Worm (Caenorhabditis elegans) whole organism, L1 larva: ENCODE data around the gene ulp-3.

ENCODE experiments used
- C04F5.9 ChIP-seq: sonication (generic microtip); optimal IDR thresholded peaks from 2 replicates; lab custom pipeline; 2016; ENCODE audit warnings: missing genetic modification characterization, missing compliant biosample characterization
- C16A3.4 ChIP-seq: fragments of 150-350 bp; optimal IDR thresholded peaks from 2 replicates; lab custom pipeline; 2014; ENCODE audit warnings: missing biosample characterization, missing genetic modification characterization
- F16B12.6 ChIP-seq: fragments of 150-350 bp; optimal IDR thresholded peaks from 2 replicates; lab custom pipeline; 2014; ENCODE audit warnings: missing biosample characterization, missing genetic modification characterization
- ama-1 ChIP-seq: fragments of 150-350 bp; optimal IDR thresholded peaks from 2 replicates; lab custom pipeline; 2014
- ceh-63 ChIP-seq: fragments of 200-800 bp; sonication (Bioruptor generic); optimal IDR thresholded peaks from 2 replicates; lab custom pipeline; 2018; ENCODE audit warnings: mild to moderate bottlenecking, missing genetic modification characterization, missing compliant biosample characterization
- ceh-8 ChIP-seq: fragments of 200-800 bp; sonication (Bioruptor generic); optimal IDR thresholded peaks from 2 replicates; lab custom pipeline; 2018; ENCODE audit warnings: mild to moderate bottlenecking, missing genetic modification characterization, moderate library complexity, missing compliant biosample characterization
- ceh-82 ChIP-seq, 3 experiments: fragments of 150-350 bp in 1 of 3; sonication (generic microtip) in 2 of 3; optimal IDR thresholded peaks; 2 replicates each; lab custom pipeline; 2014 to 2017; ENCODE audit warnings: missing biosample characterization in 3 of 3, missing genetic modification characterization in 3 of 3
- ceh-90 ChIP-seq: sonication (generic microtip); optimal IDR thresholded peaks from 2 replicates; lab custom pipeline; 2016; ENCODE audit warnings: missing genetic modification characterization, missing compliant biosample characterization
- dpl-1 ChIP-seq, 3 experiments: fragments of 150-350 bp in 2 of 3; sonication (generic microtip) in 1 of 3; optimal IDR thresholded peaks; 2 replicates each; lab custom pipeline; 2014 to 2017; ENCODE audit warnings: missing biosample characterization in 3 of 3, missing genetic modification characterization in 3 of 3, missing genetic modification reagents in 3 of 3
- efl-1 ChIP-seq, 4 experiments: fragments of 150-350 bp; optimal IDR thresholded peaks in 3 of 4; peaks in 1 of 4; 1 replicate in 1 of 4; 2 replicates in 3 of 4; lab custom pipeline; 2014; ENCODE audit warnings: missing biosample characterization in 2 of 4, missing genetic modification characterization in 2 of 4, missing genetic modification reagents in 2 of 4
- egl-13 ChIP-seq: sonication (generic microtip); optimal IDR thresholded peaks from 2 replicates; lab custom pipeline; 2016; ENCODE audit warnings: missing genotype, missing genetic modification reagents, missing genetic modification characterization, missing compliant biosample characterization
- egl-27 ChIP-seq, 2 experiments: fragments of 150-350 bp in 1 of 2; sonication (generic microtip); optimal IDR thresholded peaks; 3 replicates each; lab custom pipeline; 2017 to 2018; ENCODE audit warnings: missing biosample characterization in 2 of 2, missing genetic modification characterization in 2 of 2, missing genetic modification reagents in 2 of 2
- elt-3 ChIP-seq, 6 experiments: fragments of 150-350 bp in 1 of 6; sonication (generic microtip); optimal IDR thresholded peaks; 2 replicates each; lab custom pipeline; 2017 to 2018; ENCODE audit warnings: missing biosample characterization in 6 of 6, missing genetic modification characterization in 6 of 6, inconsistent platforms in 1 of 6
- fkh-4 ChIP-seq: sonication (generic microtip); optimal IDR thresholded peaks from 2 replicates; lab custom pipeline; 2016; ENCODE audit warnings: missing compliant biosample characterization, missing genetic modification characterization, borderline replicate concordance
- irx-1 ChIP-seq: sonication (generic microtip); optimal IDR thresholded peaks from 2 replicates; lab custom pipeline; 2016; ENCODE audit warnings: missing genetic modification characterization, missing compliant biosample characterization
- isw-1 ChIP-seq: fragments of 200-800 bp; sonication (Bioruptor generic); IDR thresholded peaks from 2 replicates; pipeline ENCODE4 v1.3.6; 2022; ENCODE audit warnings: missing genetic modification characterization, missing compliant biosample characterization
- lin-14 ChIP-seq: fragments of 200-800 bp; sonication (Bioruptor generic); optimal IDR thresholded peaks from 2 replicates; lab custom pipeline; 2018; ENCODE audit warnings: mild to moderate bottlenecking, missing genetic modification characterization, moderate library complexity, missing compliant biosample characterization
- lin-35 ChIP-seq, 2 experiments: fragments of 150-350 bp; optimal IDR thresholded peaks; 2 replicates each; lab custom pipeline; 2014; ENCODE audit warnings: missing biosample characterization in 2 of 2, missing genetic modification characterization in 2 of 2, missing genetic modification reagents in 2 of 2
- lin-39 ChIP-seq: fragments of 150-350 bp; optimal IDR thresholded peaks from 2 replicates; lab custom pipeline; 2014; ENCODE audit warnings: missing biosample characterization, missing genetic modification reagents, missing genetic modification characterization
- lir-3 ChIP-seq: sonication (generic microtip); optimal IDR thresholded peaks from 2 replicates; lab custom pipeline; 2016; ENCODE audit warnings: mild to moderate bottlenecking, missing genetic modification characterization, moderate library complexity, missing compliant biosample characterization; ENCODE audit not compliant: poor library complexity
- lsy-2 ChIP-seq, 2 experiments: fragments of 150-350 bp; optimal IDR thresholded peaks; 2 replicates each; lab custom pipeline; 2014; ENCODE audit warnings: missing biosample characterization in 2 of 2, missing genetic modification characterization in 2 of 2
- mef-2 ChIP-seq: fragments of 150-350 bp; optimal IDR thresholded peaks from 2 replicates; lab custom pipeline; 2014; ENCODE audit warnings: missing biosample characterization, missing genetic modification characterization
- mep-1 ChIP-seq: fragments of 150-350 bp; optimal IDR thresholded peaks from 2 replicates; lab custom pipeline; 2014; ENCODE audit warnings: missing biosample characterization, missing genetic modification characterization
- nhr-28 ChIP-seq: fragments of 150-350 bp; optimal IDR thresholded peaks from 2 replicates; lab custom pipeline; 2014; ENCODE audit warnings: missing biosample characterization, missing genetic modification characterization
- nhr-76 ChIP-seq: sonication (generic microtip); optimal IDR thresholded peaks from 2 replicates; lab custom pipeline; 2017; ENCODE audit warnings: missing biosample characterization, missing genetic modification characterization
- nhr-85 ChIP-seq: sonication (generic microtip); peaks from one replicate; lab custom pipeline; 2016; ENCODE audit warnings: missing genetic modification characterization, inconsistent platforms, missing compliant biosample characterization
- skn-1 ChIP-seq: fragments of 150-350 bp; optimal IDR thresholded peaks from 2 replicates; lab custom pipeline; 2014; ENCODE audit warnings: missing biosample characterization, missing genetic modification characterization
- snu-23 ChIP-seq: sonication (generic microtip); optimal IDR thresholded peaks from 2 replicates; lab custom pipeline; 2016; ENCODE audit warnings: missing genetic modification characterization, missing compliant biosample characterization
- sup-37 ChIP-seq: fragments of 200-800 bp; sonication (Bioruptor generic); optimal IDR thresholded peaks from 2 replicates; lab custom pipeline; 2018; ENCODE audit warnings: mild to moderate bottlenecking, missing genetic modification characterization, missing compliant biosample characterization
- tlp-1 ChIP-seq: fragments of 150-350 bp; optimal IDR thresholded peaks from 2 replicates; lab custom pipeline; 2014; ENCODE audit warnings: missing biosample characterization, missing genetic modification characterization
- unc-30 ChIP-seq: sonication (generic microtip); optimal IDR thresholded peaks from 2 replicates; lab custom pipeline; 2017; ENCODE audit warnings: missing biosample characterization, missing genetic modification characterization
- unc-62 ChIP-seq: fragments of 150-350 bp; optimal IDR thresholded peaks from 2 replicates; lab custom pipeline; 2014; ENCODE audit warnings: missing biosample characterization, missing genetic modification reagents, missing genetic modification characterization
- unc-86 ChIP-seq: sonication (generic microtip); optimal IDR thresholded peaks from 2 replicates; lab custom pipeline; 2016; ENCODE audit warnings: missing genetic modification characterization, missing compliant biosample characterization
- vab-15 ChIP-seq: sonication (generic microtip); optimal IDR thresholded peaks from 2 replicates; lab custom pipeline; 2017; ENCODE audit warnings: missing genotype, mild to moderate bottlenecking, missing genetic modification characterization, missing compliant biosample characterization
- xbp-1 ChIP-seq: sonication (generic microtip); optimal IDR thresholded peaks from 2 replicates; lab custom pipeline; 2016; ENCODE audit warnings: missing genetic modification characterization, missing compliant biosample characterization
- ztf-4 ChIP-seq: fragments of 150-350 bp; optimal IDR thresholded peaks from 2 replicates; lab custom pipeline; 2014; ENCODE audit warnings: missing biosample characterization, missing genetic modification characterization

Gene ulp-3

DNA sequence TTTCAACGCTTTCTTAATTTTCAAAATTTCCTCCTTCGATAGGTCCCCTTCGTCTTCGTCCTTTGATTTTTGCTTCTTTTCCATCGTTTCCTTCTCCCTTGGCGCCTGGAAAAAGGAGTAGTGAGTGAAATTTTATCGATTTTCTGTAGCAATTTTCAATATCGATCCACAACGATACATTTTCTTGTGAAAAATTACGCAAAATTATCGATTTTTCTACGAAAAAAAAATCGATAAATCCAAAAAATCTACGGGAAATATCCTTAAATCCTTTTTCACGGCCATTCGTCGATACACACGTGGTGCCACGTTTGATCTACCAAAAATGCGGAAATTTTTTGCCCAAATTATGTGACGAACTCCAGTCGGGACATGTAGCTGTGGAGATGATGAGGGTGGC is 7.6 kb downstream of the ulp-3 start:
- TF ChIP-seq unc-86 (tag; lab: Kevin White, UChicago), result no peak
- no peak for TF ChIP-seq tlp-1 (tag; lab: Kevin White, UChicago)
- TF ChIP-seq unc-30, result no peak
- TF ChIP-seq egl-13 (tag; lab: Kevin White, UChicago), result no peak
- TF ChIP-seq lin-14 (GFP tag; lab: Kevin White, UChicago), result no peak
- no peak for TF ChIP-seq lin-39 (tag; lab: Kevin White, UChicago)
- TF ChIP-seq elt-3 (tag; optimal IDR thresholded peaks at IDR 0.05; lab: Kevin White, UChicago), result no peak
- TF ChIP-seq nhr-76 (tag; lab: Kevin White, UChicago), result no peak
- TF ChIP-seq egl-27 (tag; optimal IDR thresholded peaks at IDR 0.05; lab: Kevin White, UChicago), result no peak
- no peak for TF ChIP-seq isw-1 (GFP tag; lab: Robert Waterston, UW)
- TF ChIP-seq skn-1 (tag; lab: Kevin White, UChicago), result no peak
- TF ChIP-seq C04F5.9 (tag; lab: Kevin White, UChicago), result no peak
- TF ChIP-seq irx-1 (tag; lab: Kevin White, UChicago), result no peak

DNA sequence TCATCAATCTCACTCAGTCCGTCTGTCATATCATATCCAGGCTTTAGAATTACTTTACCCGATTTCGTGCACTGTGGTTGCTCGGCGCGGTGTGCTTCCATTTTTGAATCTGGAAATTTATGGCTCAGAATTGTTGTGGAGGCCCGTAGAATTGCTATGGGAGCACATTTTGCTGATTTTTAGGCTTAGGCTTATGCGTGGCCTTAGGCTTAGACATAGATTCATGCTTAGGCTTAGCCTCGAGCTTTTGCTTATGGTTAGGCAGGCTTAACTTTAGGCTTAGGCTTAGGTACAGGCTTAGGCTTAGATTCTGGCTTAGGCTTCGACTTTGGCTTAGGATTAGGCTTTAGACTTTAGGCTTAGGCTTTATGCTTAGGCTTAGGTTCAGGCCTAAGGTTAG is 8.8 kb downstream of the ulp-3 start, which contains the start of gene Y76B12C.4:
Y76B12C.4 (minus strand) TSS at position 101 of the 400 bp plus-strand sequence.
- TF ChIP-seq ama-1 (lab: Kevin White, UChicago), result no peak
- TF ChIP-seq nhr-28 (tag; lab: Kevin White, UChicago), result no peak
- TF ChIP-seq ceh-63 (GFP tag; lab: Kevin White, UChicago), result no peak
- TF ChIP-seq lir-3 (tag; lab: Kevin White, UChicago), result no peak
- no peak for TF ChIP-seq ceh-82 (tag; optimal IDR thresholded peaks at IDR 0.05; lab: Kevin White, UChicago)
- TF ChIP-seq fkh-4 (tag; lab: Kevin White, UChicago), result no peak
- TF ChIP-seq C16A3.4 (tag; lab: Kevin White, UChicago), result no peak

DNA sequence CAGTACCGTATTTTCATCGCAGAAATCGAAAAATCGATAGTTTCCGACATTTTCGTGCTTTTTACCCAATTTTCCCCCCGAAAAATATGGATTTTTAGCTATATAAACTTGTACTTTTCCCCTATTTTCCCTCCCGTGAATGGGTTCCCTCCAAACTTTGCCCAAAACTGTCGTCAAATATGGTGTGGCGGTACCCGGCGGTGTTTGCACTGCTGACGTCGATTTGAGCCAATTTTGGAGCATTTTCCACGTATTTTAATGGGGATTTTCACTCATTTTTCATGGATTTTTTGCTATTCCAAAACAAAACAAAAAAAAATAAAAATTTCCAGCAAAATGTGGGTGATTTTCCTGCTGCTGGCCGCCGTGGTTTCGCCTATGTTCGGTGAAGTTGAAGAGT is 9.9 kb downstream of the ulp-3 start, which contains the start of gene Y76B12C.3:
Y76B12C.3 (plus strand) TSS at position 334 of the 400 bp plus-strand sequence.
- TF ChIP-seq mef-2 (tag; lab: Kevin White, UChicago) (no peak), lsy-2 (tag; optimal IDR thresholded peaks at IDR 0.05; lab: Kevin White, UChicago) (peak in 1 of 2 experiments; percentile 44), mep-1 (peak; percentile 38), xbp-1 (tag; lab: Kevin White, UChicago) (peak; percentile 99), nhr-85 (tag; lab: Kevin White, UChicago) (peak; percentile 52), ceh-90 (tag; lab: Kevin White, UChicago) (no peak), lin-35 (GFP tag; optimal IDR thresholded peaks at IDR 0.05; lab: Kevin White, UChicago) (peak; percentile 31 to 54), F16B12.6 (tag; lab: Kevin White, UChicago) (peak; percentile 82), dpl-1 (GFP tag; optimal IDR thresholded peaks at IDR 0.05; lab: Kevin White, UChicago) (peak in 2 of 3 experiments; percentile 32 to 44), fkh-4 (tag; lab: Kevin White, UChicago) (no peak), ceh-82 (tag; optimal IDR thresholded peaks at IDR 0.05; lab: Kevin White, UChicago) (peak in 1 of 3 experiments; percentile 4), snu-23 (GFP tag; lab: Kevin White, UChicago) (peak; percentile 2), efl-1 (optimal IDR thresholded peaks at IDR 0.05; lab: Kevin White, UChicago) (peak; percentile 11 to 26), efl-1 (GFP tag; optimal IDR thresholded peaks at IDR 0.05 in 1 of 2; lab: Kevin White, UChicago) (peak; percentile 33 to 93), C04F5.9 (tag; lab: Kevin White, UChicago) (no peak)

DNA sequence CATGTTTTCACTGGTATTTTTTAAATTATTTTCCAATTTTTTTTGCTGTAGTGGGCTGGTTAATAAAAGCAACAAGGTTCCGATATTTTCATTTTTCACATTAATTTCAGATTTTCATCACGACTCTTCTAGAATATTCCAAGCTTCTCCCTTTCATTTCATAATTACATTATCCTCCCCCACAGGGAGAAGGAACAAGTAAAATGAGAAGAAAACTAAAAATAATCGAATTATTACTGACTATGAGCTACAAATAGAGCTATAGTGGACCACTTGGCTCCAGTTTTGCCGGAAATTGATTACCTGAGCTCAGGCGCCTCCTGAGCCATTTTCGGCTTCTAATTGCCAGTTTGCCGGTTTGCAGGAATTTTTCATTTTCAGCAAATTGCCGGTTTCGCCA is 12.2 kb downstream of the ulp-3 start:
- TF ChIP-seq fkh-4 (tag; lab: Kevin White, UChicago) (no peak), nhr-85 (tag; lab: Kevin White, UChicago) (peak; percentile 13), sup-37 (GFP tag; lab: Kevin White, UChicago) (no peak), ztf-4 (no peak), skn-1 (tag; lab: Kevin White, UChicago) (no peak), vab-15 (tag; lab: Kevin White, UChicago) (no peak), ceh-8 (GFP tag; lab: Kevin White, UChicago) (no peak), unc-62 (GFP tag; lab: Kevin White, UChicago) (no peak)
- TF ChIP-seq, all 84 proteins: peak for 1
